Worm (Caenorhabditis elegans): Measurements from ENCODE around the gene amt-2.

DNA sequence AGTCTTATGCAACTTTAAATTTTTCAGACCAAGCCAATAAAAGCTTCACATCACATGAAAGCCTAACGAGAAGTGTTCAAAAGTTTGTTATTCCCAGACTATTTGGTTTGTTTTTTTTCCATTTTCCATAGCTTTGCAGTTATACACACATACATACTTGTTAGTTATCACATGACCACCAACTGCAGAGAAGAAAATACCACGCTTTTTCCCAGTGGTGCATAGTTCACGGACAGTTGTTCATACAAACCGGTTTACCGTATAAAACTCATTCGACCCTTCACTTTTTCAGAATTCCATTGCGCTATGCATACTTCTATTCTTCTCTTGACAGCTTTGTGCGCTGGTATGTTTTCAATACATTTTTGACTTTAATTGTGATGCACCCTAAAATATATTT lies 21.5 kb downstream of the amt-2 start, which contains the start of gene scl-5:
- TF ChIP-seq ama-1 (optimal IDR thresholded peaks at IDR 0.05) (no peak), flt-1 (GFP tag; IDR thresholded peaks at IDR 0.05) (no peak), B0310.2 (tag; optimal IDR thresholded peaks at IDR 0.05) (no peak), hmg-4 (GFP tag; optimal IDR thresholded peaks at IDR 0.05) (no peak), hmbx-1 (tag; optimal IDR thresholded peaks at IDR 0.05) (no peak)

All from whole organism, early embryonic.